Worm (Caenorhabditis elegans): ENCODE data around the gene fbxa-218.

ce11 chrIII:12421708-12422107 is 14.6 kb upstream of the fbxa-218 start, which contains the start of gene tat-1:
- TF ChIP-seq ztf-11 (tag; optimal IDR thresholded peaks at IDR 0.05) = no peak
- TF ChIP-seq dmd-4 (tag; optimal IDR thresholded peaks at IDR 0.05) = no peak
- no peak for TF ChIP-seq alr-1 (tag; optimal IDR thresholded peaks at IDR 0.05)

Measured in whole organism, L2 larva.